Worm (Caenorhabditis elegans): ENCODE measurements around the gene srm-4.

DNA sequence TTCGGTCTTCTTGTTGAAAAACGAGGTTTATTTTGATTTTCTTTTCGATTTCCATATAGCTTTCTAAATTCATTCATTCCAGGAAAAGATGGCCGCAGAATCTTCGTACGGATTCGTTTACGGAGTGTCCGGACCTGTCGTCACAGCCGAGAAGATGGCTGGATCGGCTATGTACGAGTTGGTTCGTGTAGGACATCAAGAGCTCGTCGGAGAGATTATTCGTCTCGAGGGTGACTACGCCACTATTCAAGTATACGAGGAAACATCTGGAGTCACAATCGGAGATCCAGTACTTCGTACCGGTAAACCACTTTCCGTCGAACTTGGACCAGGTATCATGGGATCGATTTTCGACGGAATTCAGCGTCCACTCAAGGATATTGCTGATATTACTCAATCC lies 18.4 kb downstream of the srm-4 start, which contains the start of gene vha-13:
- no peak for TF ChIP-seq cog-1 (tag; optimal IDR thresholded peaks at IDR 0.05)
- no peak for TF ChIP-seq flt-1 (GFP tag; IDR thresholded peaks at IDR 0.05)
- TF ChIP-seq med-1 (GFP tag; optimal IDR thresholded peaks at IDR 0.05; ENCODE audit: insufficient read depth), result no peak
